Worm (Caenorhabditis elegans) whole organism, L4 larva: ENCODE measurements around the gene rig-3.

Experiments
- D1046.2 ChIP-seq: fragments of 200-800 bp; sonication (Bioruptor generic); IDR thresholded peaks from 2 replicates; pipeline ENCODE4 v1.3.6; 2022; ENCODE audit warnings: missing genetic modification characterization, missing compliant biosample characterization
- F26F4.8 ChIP-seq: fragments of 200-800 bp; sonication (Bioruptor generic); conservative IDR thresholded peaks from 2 replicates; pipeline ENCODE4 v1.3.6; 2022; ENCODE audit warnings: missing genetic modification characterization, missing compliant biosample characterization
- F44E2.7 ChIP-seq: fragments of 200-800 bp; sonication (Bioruptor generic); IDR thresholded peaks from 2 replicates; pipeline ENCODE4 v2.1.2; 2022; ENCODE audit warnings: missing genetic modification characterization, missing compliant biosample characterization
- F49E8.2 ChIP-seq: sonication (generic microtip); optimal IDR thresholded peaks from 2 replicates; lab custom pipeline; 2016; ENCODE audit warnings: missing compliant biosample characterization, mild to moderate bottlenecking, missing genetic modification characterization, borderline replicate concordance
- T26A8.4 ChIP-seq: fragments of 200-800 bp; sonication (Bioruptor generic); IDR thresholded peaks from 2 replicates; pipeline ENCODE4 v1.3.6; 2022; ENCODE audit warnings: missing genetic modification characterization, missing compliant biosample characterization
- Y75B8A.6 ChIP-seq: fragments of 200-800 bp; sonication (Bioruptor generic); IDR thresholded peaks from 2 replicates; pipeline ENCODE4 v1.3.6; 2022; ENCODE audit warnings: missing genetic modification reagents, missing genetic modification characterization, missing compliant biosample characterization
- aha-1 ChIP-seq: fragments of 150-350 bp; peaks from one replicate; lab custom pipeline; 2014; ENCODE audit warnings: missing biosample characterization, missing genetic modification characterization
- arid-1 ChIP-seq: fragments of 200-800 bp; sonication (Bioruptor generic); conservative IDR thresholded peaks from 2 replicates; pipeline ENCODE4 v1.3.6; 2022; ENCODE audit warnings: missing genetic modification reagents, missing genetic modification characterization, missing compliant biosample characterization
- attf-4 ChIP-seq: sonication (generic microtip); optimal IDR thresholded peaks from 3 replicates; lab custom pipeline; 2017; ENCODE audit warnings: missing biosample characterization, missing genetic modification characterization
- ceh-62 ChIP-seq: sonication (generic microtip); optimal IDR thresholded peaks from 2 replicates; lab custom pipeline; 2017; ENCODE audit warnings: missing biosample characterization, missing genetic modification characterization
- daf-16 ChIP-seq, 3 experiments: sonication (generic microtip); optimal IDR thresholded peaks; 2 replicates each; lab custom pipeline; 2016 to 2017; ENCODE audit warnings: missing genetic modification characterization in 3 of 3, missing genetic modification reagents in 3 of 3, mild to moderate bottlenecking in 2 of 3, missing compliant biosample characterization in 2 of 3, missing biosample characterization in 1 of 3, moderate library complexity in 1 of 3
- daf-8 ChIP-seq: fragments of 200-800 bp; sonication (Bioruptor generic); IDR thresholded peaks from 2 replicates; pipeline ENCODE4 v1.3.6; 2022; ENCODE audit warnings: missing genetic modification characterization, missing compliant biosample characterization
- dve-1 ChIP-seq: sonication (generic microtip); optimal IDR thresholded peaks from 2 replicates; lab custom pipeline; 2017; ENCODE audit warnings: antibody characterized with exemption, mild to moderate bottlenecking, missing genetic modification characterization, missing compliant biosample characterization; ENCODE audit not compliant: insufficient read depth
- gei-8 ChIP-seq: fragments of 200-800 bp; sonication (Bioruptor generic); optimal IDR thresholded peaks from 2 replicates; lab custom pipeline; 2018; ENCODE audit warnings: mild to moderate bottlenecking, missing genetic modification characterization, missing compliant biosample characterization
- hif-1 ChIP-seq, 2 experiments: sonication (generic microtip); optimal IDR thresholded peaks; 2 replicates each; lab custom pipeline; 2016 to 2017; ENCODE audit warnings: missing compliant biosample characterization in 2 of 2, missing genetic modification characterization in 2 of 2, missing genetic modification reagents in 2 of 2, missing genotype in 2 of 2, mild to moderate bottlenecking in 1 of 2
- hlh-11 ChIP-seq: fragments of 200-800 bp; sonication (Bioruptor generic); optimal IDR thresholded peaks from 2 replicates; lab custom pipeline; 2018; ENCODE audit warnings: mild to moderate bottlenecking, missing genetic modification characterization, missing compliant biosample characterization
- hlh-30 ChIP-seq: sonication (generic microtip); optimal IDR thresholded peaks from 2 replicates; lab custom pipeline; 2017; ENCODE audit warnings: antibody characterized with exemption, mild to moderate bottlenecking, missing genetic modification characterization, missing compliant biosample characterization; ENCODE audit not compliant: insufficient read depth
- lin-1 ChIP-seq: fragments of 200-800 bp; sonication (Bioruptor generic); IDR thresholded peaks from 2 replicates; pipeline ENCODE4 v1.3.6; 2022; ENCODE audit warnings: missing genetic modification reagents, missing genetic modification characterization, missing compliant biosample characterization
- lin-13 ChIP-seq: fragments of 150-350 bp; optimal IDR thresholded peaks from 2 replicates; lab custom pipeline; 2014; ENCODE audit warnings: missing biosample characterization, missing genetic modification reagents, missing genetic modification characterization
- lin-15B ChIP-seq: fragments of 150-350 bp; sonication (generic microtip); optimal IDR thresholded peaks from 3 replicates; lab custom pipeline; 2014; ENCODE audit warnings: missing biosample characterization, missing genetic modification characterization
- lsy-2 ChIP-seq, 2 experiments: fragments of 150-350 bp in 1 of 2; sonication (generic microtip) in 1 of 2; optimal IDR thresholded peaks; 2 replicates each; lab custom pipeline; 2014 to 2017; ENCODE audit warnings: missing biosample characterization in 2 of 2, missing genetic modification characterization in 2 of 2
- madf-5 ChIP-seq, 2 experiments: fragments of 200-800 bp; sonication (Bioruptor generic); IDR thresholded peaks; 2 replicates each; pipeline ENCODE4 v1.3.6; 2022; ENCODE audit warnings: missing compliant biosample characterization in 2 of 2, missing genetic modification characterization in 2 of 2
- mdl-1 ChIP-seq, 2 experiments: fragments of 150-350 bp in 1 of 2; sonication (generic microtip) in 1 of 2; optimal IDR thresholded peaks; 2 replicates each; lab custom pipeline; 2014 to 2017; ENCODE audit warnings: missing biosample characterization in 2 of 2, missing genetic modification characterization in 2 of 2
- mep-1 ChIP-seq: fragments of 150-350 bp; sonication (generic microtip); optimal IDR thresholded peaks from 3 replicates; lab custom pipeline; 2014; ENCODE audit warnings: missing biosample characterization, missing genetic modification characterization
- mes-2 ChIP-seq: sonication (generic microtip); optimal IDR thresholded peaks from 2 replicates; lab custom pipeline; 2016; ENCODE audit warnings: missing genotype, mild to moderate bottlenecking, missing genetic modification characterization, missing compliant biosample characterization; ENCODE audit not compliant: poor library complexity, severe bottlenecking
- mxl-2 ChIP-seq: fragments of 200-800 bp; sonication (Bioruptor generic); conservative IDR thresholded peaks from 2 replicates; pipeline ENCODE4 v1.3.6; 2022; ENCODE audit warnings: missing genetic modification reagents, missing genetic modification characterization, missing compliant biosample characterization
- mxl-3 ChIP-seq: fragments of 200-800 bp; sonication (Bioruptor generic); optimal IDR thresholded peaks from 2 replicates; lab custom pipeline; 2018; ENCODE audit warnings: mild to moderate bottlenecking, missing genetic modification characterization, missing compliant biosample characterization
- nhr-102 ChIP-seq: sonication (generic microtip); optimal IDR thresholded peaks from 2 replicates; lab custom pipeline; 2016; ENCODE audit warnings: mild to moderate bottlenecking, missing genetic modification characterization, moderate library complexity, missing compliant biosample characterization
- nhr-28 ChIP-seq: fragments of 150-350 bp; optimal IDR thresholded peaks from 2 replicates; lab custom pipeline; 2014; ENCODE audit warnings: missing biosample characterization, missing genetic modification characterization
- nhr-6 ChIP-seq: fragments of 150-350 bp; optimal IDR thresholded peaks from 2 replicates; lab custom pipeline; 2014; ENCODE audit warnings: missing biosample characterization, missing genetic modification characterization
- nhr-77 ChIP-seq: fragments of 150-350 bp; optimal IDR thresholded peaks from 2 replicates; lab custom pipeline; 2014; ENCODE audit warnings: missing biosample characterization, missing genetic modification characterization
- php-3 ChIP-seq: fragments of 200-800 bp; sonication (Bioruptor generic); IDR thresholded peaks from 2 replicates; pipeline ENCODE4 v1.3.6; 2022; ENCODE audit warnings: missing genetic modification reagents, missing genetic modification characterization, missing compliant biosample characterization
- rbr-2 ChIP-seq: sonication (generic microtip); optimal IDR thresholded peaks from 2 replicates; lab custom pipeline; 2016; ENCODE audit warnings: missing genotype, missing genetic modification characterization, missing compliant biosample characterization
- set-16 ChIP-seq: fragments of 200-800 bp; sonication (Bioruptor generic); IDR thresholded peaks from 2 replicates; pipeline ENCODE4 v1.3.6; 2022; ENCODE audit warnings: missing genetic modification reagents, missing genetic modification characterization, missing compliant biosample characterization
- snpc-4 ChIP-seq: fragments of 150-350 bp; optimal IDR thresholded peaks from 2 replicates; lab custom pipeline; 2014; ENCODE audit warnings: missing biosample characterization, missing genetic modification characterization
- spr-1 ChIP-seq: sonication (generic microtip); optimal IDR thresholded peaks from 2 replicates; lab custom pipeline; 2016; ENCODE audit warnings: mild to moderate bottlenecking, missing genetic modification characterization, missing compliant biosample characterization
- tra-1 ChIP-seq: fragments of 200-800 bp; sonication (Bioruptor generic); IDR thresholded peaks from 2 replicates; pipeline ENCODE4 v1.3.6; 2022; ENCODE audit warnings: missing genetic modification reagents, missing genetic modification characterization, missing compliant biosample characterization
- unc-130 ChIP-seq: sonication (generic microtip); optimal IDR thresholded peaks from 2 replicates; lab custom pipeline; 2016; ENCODE audit warnings: missing genetic modification reagents, missing genetic modification characterization, missing compliant biosample characterization
- unc-39 ChIP-seq: sonication (generic microtip); optimal IDR thresholded peaks from 2 replicates; lab custom pipeline; 2017; ENCODE audit warnings: missing biosample characterization, missing genetic modification characterization
- unc-62 ChIP-seq, 3 experiments: fragments of 150-350 bp in 1 of 3; sonication (generic microtip); optimal IDR thresholded peaks in 2 of 3; peaks in 1 of 3; 1 replicate in 1 of 3; 2 replicates in 2 of 3; lab custom pipeline; 2014 to 2017; ENCODE audit warnings: missing biosample characterization in 3 of 3, missing genetic modification characterization in 3 of 3, missing genetic modification reagents in 3 of 3, missing genotype in 1 of 3
- vab-7 ChIP-seq: fragments of 200-800 bp; sonication (Bioruptor generic); IDR thresholded peaks from 2 replicates; pipeline ENCODE4 v1.3.6; 2022; ENCODE audit warnings: missing genetic modification reagents, missing genetic modification characterization, missing compliant biosample characterization
- zag-1 ChIP-seq: fragments of 150-350 bp; optimal IDR thresholded peaks from 2 replicates; lab custom pipeline; 2014; ENCODE audit warnings: missing biosample characterization, missing genetic modification characterization
- zip-2 ChIP-seq: fragments of 150-350 bp; optimal IDR thresholded peaks from 2 replicates; lab custom pipeline; 2014; ENCODE audit warnings: missing biosample characterization, missing genetic modification characterization
- ztf-11 ChIP-seq: fragments of 150-350 bp; optimal IDR thresholded peaks from 2 replicates; lab custom pipeline; 2014; ENCODE audit warnings: missing biosample characterization, missing genetic modification characterization
- ztf-7 ChIP-seq: fragments of 150-350 bp; optimal IDR thresholded peaks from 2 replicates; lab custom pipeline; 2014; ENCODE audit warnings: missing biosample characterization, missing genetic modification characterization

rig-3 gene

DNA sequence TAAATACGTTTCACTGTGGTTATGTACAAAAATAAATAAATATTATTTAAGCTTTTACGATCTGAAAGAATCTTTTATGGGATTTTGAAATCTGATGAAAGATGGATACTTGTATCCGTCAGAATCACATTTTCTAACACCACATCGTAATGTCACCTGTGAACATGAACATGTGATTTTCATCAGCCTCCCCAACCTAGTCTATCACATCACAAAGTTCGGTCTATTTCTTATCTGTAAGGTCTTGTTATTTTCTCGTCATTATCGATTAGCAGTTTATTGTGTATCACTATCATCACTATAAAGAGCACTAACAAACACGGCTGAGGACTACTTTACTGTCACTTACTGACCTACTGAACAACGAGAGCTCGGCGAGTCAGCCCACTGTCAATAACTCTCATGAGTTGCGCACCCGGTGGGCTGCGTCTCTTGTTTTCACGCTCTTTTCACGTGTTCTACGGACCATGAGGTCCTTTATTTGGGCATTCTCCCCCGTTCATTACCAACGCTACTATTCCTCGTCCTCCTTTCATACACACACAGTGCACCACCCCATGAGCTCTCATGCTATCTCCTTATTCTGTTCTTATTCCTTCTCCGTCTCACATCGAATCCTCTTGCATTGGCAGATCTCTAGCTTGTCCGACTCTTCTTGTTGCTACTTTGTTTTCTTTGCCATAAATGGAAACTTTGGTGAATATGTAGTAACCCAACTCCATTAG is 46.1 kb upstream of the rig-3 start (continued):
- TF ChIP-seq nhr-28 (tag; lab: Kevin White, UChicago) (peak; percentile 85), php-3 (GFP tag; lab: Robert Waterston, UW) (0 out of 2 replicates have a peak, but pooled peaks have one; percentile 7), unc-62 (GFP tag; optimal IDR thresholded peaks at IDR 0.05 in 1 of 2; lab: Kevin White, UChicago) (peak in 1 of 2 experiments; percentile 56), unc-62 (tag; optimal IDR thresholded peaks at IDR 0.05; lab: Kevin White, UChicago) (no peak), nhr-77 (tag; lab: Kevin White, UChicago) (peak; percentile 6), lin-15B (tag; lab: Kevin White, UChicago) (no peak), mxl-3 (GFP tag; lab: Kevin White, UChicago) (no peak), F26F4.8 (GFP tag; lab: Robert Waterston, UW) (0 out of 2 replicates have a peak, but pooled peaks have one; percentile 38), F49E8.2 (no peak), nhr-102 (peak; percentile 5)

DNA sequence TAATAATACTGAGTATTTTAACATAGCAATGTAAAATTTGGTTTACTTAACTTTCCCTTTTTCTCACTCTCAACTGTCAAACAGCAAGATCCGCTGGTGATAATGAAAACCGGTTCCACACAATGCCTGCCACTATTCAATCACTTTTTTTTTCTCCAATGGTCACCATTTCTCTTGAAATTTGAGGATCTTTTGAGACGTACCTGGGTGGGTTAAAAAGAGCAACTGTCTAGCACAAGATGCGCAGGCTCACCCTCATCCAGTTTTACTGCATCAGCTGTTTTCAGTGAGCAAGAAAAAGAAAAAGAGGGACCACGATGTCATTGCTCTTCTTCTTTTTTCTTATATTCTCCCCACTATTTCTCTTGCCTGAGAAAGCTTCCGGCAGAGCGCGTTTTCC is 45.2 kb upstream of the rig-3 start:
- TF ChIP-seq unc-62 (GFP tag; optimal IDR thresholded peaks at IDR 0.05 in 1 of 2; lab: Kevin White, UChicago) (peak in 1 of 2 experiments; percentile 97), unc-62 (tag; optimal IDR thresholded peaks at IDR 0.05; lab: Kevin White, UChicago) (no peak), aha-1 (peak; percentile 7), mep-1 (tag; lab: Kevin White, UChicago) (no peak)

DNA sequence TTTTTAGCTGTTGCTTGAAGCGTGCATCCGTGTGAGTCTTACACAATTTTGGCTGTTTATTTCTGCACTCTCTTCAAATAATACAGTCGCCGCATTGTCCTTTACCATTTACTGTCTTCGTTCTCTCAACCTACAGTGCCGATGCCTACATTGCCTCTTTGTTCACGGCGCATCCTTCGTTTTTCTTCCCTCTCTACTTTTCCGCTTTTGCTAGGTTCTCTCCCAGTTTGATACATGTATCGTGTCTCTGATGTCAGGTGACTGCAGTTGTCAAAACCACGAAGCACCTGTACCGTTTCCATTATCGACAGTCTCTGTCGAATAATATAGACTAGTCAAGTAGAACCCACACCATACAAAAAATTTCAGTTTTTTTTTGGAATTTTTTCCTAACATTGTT is 44.8 kb upstream of the rig-3 start:
- TF ChIP-seq ztf-11 (tag; lab: Kevin White, UChicago) = no peak
- no peak for TF ChIP-seq lsy-2 (tag; optimal IDR thresholded peaks at IDR 0.05; lab: Kevin White, UChicago)
- TF ChIP-seq spr-1 (tag; lab: Kevin White, UChicago) = no peak
- TF ChIP-seq mxl-3 (GFP tag; lab: Kevin White, UChicago) = peak; percentile 60
- TF ChIP-seq rbr-2 (tag; lab: Kevin White, UChicago) = no peak
- TF ChIP-seq hlh-11 (tag; lab: Kevin White, UChicago) = peak; percentile 62
- TF ChIP-seq ceh-62 (tag; lab: Kevin White, UChicago) = no peak
- peak; percentile 69 for TF ChIP-seq dve-1 (tag; lab: Kevin White, UChicago)
- TF ChIP-seq unc-130 = no peak
- TF ChIP-seq zip-2 (tag; lab: Kevin White, UChicago) = no peak
- TF ChIP-seq mes-2 = peak; percentile 50
- TF ChIP-seq gei-8 (GFP tag; lab: Kevin White, UChicago) = no peak
- no peak for TF ChIP-seq set-16 (GFP tag; lab: Robert Waterston, UW)
- no peak for TF ChIP-seq tra-1 (GFP tag; lab: Robert Waterston, UW)
- TF ChIP-seq T26A8.4 = no peak
- TF ChIP-seq vab-7 = no peak
- no peak for TF ChIP-seq madf-5 (GFP tag; IDR thresholded peaks at IDR 0.05; lab: Robert Waterston, UW)
- TF ChIP-seq F44E2.7 = no peak
- TF ChIP-seq mxl-2 (GFP tag; lab: Robert Waterston, UW) = no peak
- peak in 1 of 2 experiments; percentile 31 for TF ChIP-seq mdl-1 (tag; optimal IDR thresholded peaks at IDR 0.05; lab: Kevin White, UChicago)
- TF ChIP-seq hlh-30 = peak; percentile 78
- peak; percentile 80 for TF ChIP-seq nhr-28 (tag; lab: Kevin White, UChicago)
- TF ChIP-seq lin-13 (GFP tag; lab: Kevin White, UChicago) = no peak
- TF ChIP-seq daf-8 (GFP tag; lab: Robert Waterston, UW) = no peak
- TF ChIP-seq D1046.2 (GFP tag; lab: Robert Waterston, UW) = no peak
- TF ChIP-seq Y75B8A.6 (GFP tag; lab: Robert Waterston, UW) = no peak
- TF ChIP-seq daf-16 (GFP tag; optimal IDR thresholded peaks at IDR 0.05; lab: Kevin White, UChicago) = no peak
- TF ChIP-seq daf-16 (tag; optimal IDR thresholded peaks at IDR 0.05; lab: Kevin White, UChicago) = peak; percentile 31
- TF ChIP-seq arid-1 (GFP tag; lab: Robert Waterston, UW) = no peak
- no peak for TF ChIP-seq ztf-7 (tag; lab: Kevin White, UChicago)
- no peak for TF ChIP-seq zag-1
- no peak for TF ChIP-seq nhr-6
- TF ChIP-seq hif-1 (tag; optimal IDR thresholded peaks at IDR 0.05; lab: Kevin White, UChicago) = no peak
- no peak for TF ChIP-seq snpc-4 (tag; lab: Kevin White, UChicago)
- TF ChIP-seq attf-4 (tag; lab: Kevin White, UChicago) = no peak
- peak; percentile 52 for TF ChIP-seq aha-1
- TF ChIP-seq unc-39 (tag; lab: Kevin White, UChicago) = no peak
- peak; percentile 53 for TF ChIP-seq mep-1 (tag; lab: Kevin White, UChicago)
- no peak for TF ChIP-seq lin-1 (GFP tag; lab: Robert Waterston, UW)
